Fruit fly (Drosophila melanogaster) whole organism, wandering third instar larva: Measurements from ENCODE around the gene CG14036.

Experiments
- Mio ChIP-seq: sonication (Bioruptor generic); optimal IDR thresholded peaks from 2 replicates; lab custom pipeline; 2016; ENCODE audit warnings: missing biosample characterization, missing genetic modification characterization
- Myc ChIP-seq: fragments of >200 bp; optimal IDR thresholded peaks from 2 replicates; lab custom pipeline; 2017
- lola ChIP-seq: fragments of >200 bp; optimal IDR thresholded peaks from 2 replicates; lab custom pipeline; 2017; ENCODE audit warnings: missing biosample characterization, missing genetic modification characterization
- psq ChIP-seq: fragments of 200-800 bp; sonication (Bioruptor generic); optimal IDR thresholded peaks from 3 replicates; lab custom pipeline; 2017; ENCODE audit warnings: missing biosample characterization, mild to moderate bottlenecking, missing genetic modification characterization, moderate library complexity

DNA sequence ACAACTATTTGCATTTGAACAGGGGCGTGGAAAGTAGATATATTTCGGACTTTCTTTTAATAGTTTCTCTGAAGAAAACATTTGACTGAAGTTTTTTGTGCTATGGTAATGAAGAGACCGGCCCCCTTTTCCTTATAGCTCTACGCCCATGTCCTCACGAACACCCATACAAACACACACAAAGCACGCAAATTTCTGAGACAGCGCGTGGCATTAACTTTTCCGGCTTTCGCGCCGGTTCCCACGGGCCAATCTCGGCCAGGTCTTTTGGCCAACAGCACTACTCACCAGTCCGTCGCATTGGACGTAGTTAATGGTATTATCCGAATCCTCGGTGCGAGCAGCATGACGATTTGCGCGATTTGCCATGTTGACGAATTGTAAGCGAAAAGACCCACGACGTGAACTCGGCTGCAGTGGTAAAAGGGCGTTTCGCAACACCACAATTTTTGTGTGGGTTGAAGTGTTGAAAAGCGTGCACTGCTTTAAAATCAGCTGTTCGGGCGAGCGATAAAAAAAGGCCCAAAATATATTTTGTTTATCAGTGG is 2.4 kb downstream of the CG14036 start, which contains the start of gene senju:
- TF ChIP-seq Myc (lab: Kevin White, UChicago): peak; percentile 57
- TF ChIP-seq psq (GFP tag; lab: Kevin White, UChicago): peak; percentile 82
- TF ChIP-seq Mio (GFP tag; lab: Kevin White, UChicago): peak; percentile 53
- no peak for TF ChIP-seq lola (GFP tag; lab: Kevin White, UChicago)
